Fruit fly (Drosophila melanogaster) S2 (cell line): ENCODE measurements around the gene fzr.

ENCODE experiments used
- CG8478 ChIP-seq: fragments of >200 bp; optimal IDR thresholded peaks from 2 replicates; lab custom pipeline; 2018
- CTCF ChIP-seq, 2 experiments: fragments of >200 bp; optimal IDR thresholded peaks; 2 replicates each; lab custom pipeline; 2018

DNA sequence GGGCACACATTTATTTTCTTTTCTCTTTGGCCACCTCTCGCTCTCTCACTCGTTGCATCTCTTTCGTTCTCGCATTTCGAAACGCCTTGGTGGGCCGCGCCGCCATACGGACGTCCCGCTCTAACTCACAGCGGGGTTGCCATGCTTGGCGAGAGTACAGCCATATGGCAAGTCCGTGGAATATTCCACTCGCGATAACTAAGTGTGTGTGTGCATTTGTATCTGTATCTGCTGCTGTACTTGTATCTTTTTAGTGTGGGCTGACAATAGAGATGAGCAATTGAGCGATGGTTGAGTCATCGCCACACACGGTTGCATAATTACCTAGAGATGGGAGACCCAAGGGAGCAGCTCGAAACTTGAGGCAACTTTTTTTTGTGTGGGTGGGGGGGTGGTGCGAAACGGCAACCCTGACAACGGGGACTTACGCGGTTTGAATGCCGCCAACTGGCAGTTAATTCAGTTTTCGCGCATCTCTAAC, 5.1 kb upstream of the fzr start:
- TF ChIP-seq CG8478 (lab: Kevin White, UChicago) (no peak), CTCF (optimal IDR thresholded peaks at IDR 0.05; lab: Kevin White, UChicago) (no peak)
